Worm (Caenorhabditis elegans) whole organism, L1 larva: ENCODE data around the gene ZK1290.11.

ENCODE experiments used
- C34B4.2 ChIP-seq: sonication (generic microtip); optimal IDR thresholded peaks from 2 replicates; lab custom pipeline; 2017; ENCODE audit warnings: mild to moderate bottlenecking, missing genetic modification characterization, missing compliant biosample characterization
- F16B12.6 ChIP-seq: fragments of 150-350 bp; optimal IDR thresholded peaks from 2 replicates; lab custom pipeline; 2014; ENCODE audit warnings: missing biosample characterization, missing genetic modification characterization
- Y116A8C.19 ChIP-seq: sonication (generic microtip); optimal IDR thresholded peaks from 2 replicates; lab custom pipeline; 2016; ENCODE audit warnings: missing compliant biosample characterization, missing genetic modification characterization, borderline replicate concordance
- aha-1 ChIP-seq: fragments of 150-350 bp; optimal IDR thresholded peaks from 2 replicates; lab custom pipeline; 2014; ENCODE audit warnings: missing biosample characterization, missing genetic modification characterization
- ama-1 ChIP-seq: fragments of 150-350 bp; optimal IDR thresholded peaks from 2 replicates; lab custom pipeline; 2014
- blmp-1 ChIP-seq: fragments of 150-350 bp; optimal IDR thresholded peaks from 2 replicates; lab custom pipeline; 2014; ENCODE audit warnings: missing biosample characterization, missing genetic modification characterization
- ceh-63 ChIP-seq: fragments of 200-800 bp; sonication (Bioruptor generic); optimal IDR thresholded peaks from 2 replicates; lab custom pipeline; 2018; ENCODE audit warnings: mild to moderate bottlenecking, missing genetic modification characterization, missing compliant biosample characterization
- ceh-88 ChIP-seq: fragments of 200-800 bp; sonication (Bioruptor generic); IDR thresholded peaks from 2 replicates; pipeline ENCODE4 v1.3.6; 2022; ENCODE audit warnings: missing genetic modification characterization, missing compliant biosample characterization
- ces-1 ChIP-seq: fragments of 150-350 bp; optimal IDR thresholded peaks from 2 replicates; lab custom pipeline; 2014; ENCODE audit warnings: missing biosample characterization, missing genetic modification reagents, missing genetic modification characterization
- egl-27 ChIP-seq, 2 experiments: fragments of 150-350 bp in 1 of 2; sonication (generic microtip); optimal IDR thresholded peaks; 3 replicates each; lab custom pipeline; 2017 to 2018; ENCODE audit warnings: missing biosample characterization in 2 of 2, missing genetic modification characterization in 2 of 2, missing genetic modification reagents in 2 of 2
- elt-2 ChIP-seq: sonication (generic microtip); optimal IDR thresholded peaks from 2 replicates; lab custom pipeline; 2016; ENCODE audit warnings: missing genetic modification characterization, mild to moderate bottlenecking, inconsistent platforms, missing compliant biosample characterization, missing genetic modification reagents
- elt-3 ChIP-seq, 6 experiments: fragments of 150-350 bp in 1 of 6; sonication (generic microtip); optimal IDR thresholded peaks; 2 replicates each; lab custom pipeline; 2017 to 2018; ENCODE audit warnings: missing biosample characterization in 6 of 6, missing genetic modification characterization in 6 of 6, inconsistent platforms in 1 of 6
- fkh-10 ChIP-seq: sonication (generic microtip); optimal IDR thresholded peaks from 2 replicates; lab custom pipeline; 2017; ENCODE audit warnings: missing biosample characterization, missing genetic modification reagents, missing genetic modification characterization
- fkh-8 ChIP-seq: sonication (generic microtip); optimal IDR thresholded peaks from 2 replicates; lab custom pipeline; 2016; ENCODE audit warnings: mild to moderate bottlenecking, missing genetic modification characterization, missing compliant biosample characterization
- isw-1 ChIP-seq: fragments of 200-800 bp; sonication (Bioruptor generic); IDR thresholded peaks from 2 replicates; pipeline ENCODE4 v1.3.6; 2022; ENCODE audit warnings: missing genetic modification characterization, missing compliant biosample characterization
- lin-14 ChIP-seq: fragments of 200-800 bp; sonication (Bioruptor generic); optimal IDR thresholded peaks from 2 replicates; lab custom pipeline; 2018; ENCODE audit warnings: mild to moderate bottlenecking, missing genetic modification characterization, moderate library complexity, missing compliant biosample characterization
- lin-15B ChIP-seq: fragments of 150-350 bp; sonication (generic microtip); optimal IDR thresholded peaks from 3 replicates; lab custom pipeline; 2014; ENCODE audit warnings: missing biosample characterization, missing genetic modification characterization
- lin-35 ChIP-seq, 2 experiments: fragments of 150-350 bp; optimal IDR thresholded peaks; 2 replicates each; lab custom pipeline; 2014; ENCODE audit warnings: missing biosample characterization in 2 of 2, missing genetic modification characterization in 2 of 2, missing genetic modification reagents in 2 of 2
- mdl-1 ChIP-seq, 2 experiments: fragments of 150-350 bp; optimal IDR thresholded peaks; 2 replicates each; lab custom pipeline; 2014 to 2017; ENCODE audit warnings: missing biosample characterization in 2 of 2, missing genetic modification characterization in 2 of 2, inconsistent platforms in 1 of 2
- mef-2 ChIP-seq: fragments of 150-350 bp; optimal IDR thresholded peaks from 2 replicates; lab custom pipeline; 2014; ENCODE audit warnings: missing biosample characterization, missing genetic modification characterization
- mep-1 ChIP-seq: fragments of 150-350 bp; optimal IDR thresholded peaks from 2 replicates; lab custom pipeline; 2014; ENCODE audit warnings: missing biosample characterization, missing genetic modification characterization
- nhr-12 ChIP-seq: sonication (generic microtip); optimal IDR thresholded peaks from 2 replicates; lab custom pipeline; 2017; ENCODE audit warnings: missing biosample characterization, missing genetic modification characterization
- nhr-19 ChIP-seq: fragments of 200-800 bp; sonication (Bioruptor generic); conservative IDR thresholded peaks from 2 replicates; pipeline ENCODE4 v1.3.6; 2022; ENCODE audit warnings: missing genetic modification characterization, missing compliant biosample characterization
- nhr-20 ChIP-seq: sonication (generic microtip); optimal IDR thresholded peaks from 2 replicates; lab custom pipeline; 2016; ENCODE audit warnings: mild to moderate bottlenecking, missing genetic modification characterization, missing compliant biosample characterization
- nhr-71 ChIP-seq: sonication (generic microtip); optimal IDR thresholded peaks from 2 replicates; lab custom pipeline; 2016; ENCODE audit warnings: mild to moderate bottlenecking, missing genetic modification characterization, moderate library complexity, missing compliant biosample characterization
- nhr-85 ChIP-seq: sonication (generic microtip); peaks from one replicate; lab custom pipeline; 2016; ENCODE audit warnings: missing genetic modification characterization, inconsistent platforms, missing compliant biosample characterization
- nhr-90 ChIP-seq: sonication (generic microtip); optimal IDR thresholded peaks from 2 replicates; lab custom pipeline; 2016; ENCODE audit warnings: mild to moderate bottlenecking, missing genetic modification characterization, missing compliant biosample characterization; ENCODE audit not compliant: poor library complexity
- pqm-1 ChIP-seq: sonication (generic microtip); optimal IDR thresholded peaks from 3 replicates; lab custom pipeline; 2017; ENCODE audit warnings: missing biosample characterization, missing genetic modification characterization
- rnt-1 ChIP-seq: sonication (generic microtip); optimal IDR thresholded peaks from 2 replicates; lab custom pipeline; 2016; ENCODE audit warnings: mild to moderate bottlenecking, missing genetic modification characterization, moderate library complexity, missing compliant biosample characterization
- skn-1 ChIP-seq: fragments of 150-350 bp; optimal IDR thresholded peaks from 2 replicates; lab custom pipeline; 2014; ENCODE audit warnings: missing biosample characterization, missing genetic modification characterization
- snpc-4 ChIP-seq: fragments of 150-350 bp; optimal IDR thresholded peaks from 2 replicates; lab custom pipeline; 2014; ENCODE audit warnings: missing biosample characterization, missing genetic modification characterization
- snu-23 ChIP-seq: sonication (generic microtip); optimal IDR thresholded peaks from 2 replicates; lab custom pipeline; 2016; ENCODE audit warnings: missing genetic modification characterization, missing compliant biosample characterization
- sox-4 ChIP-seq: sonication (generic microtip); optimal IDR thresholded peaks from 2 replicates; lab custom pipeline; 2016; ENCODE audit warnings: missing genetic modification characterization, missing compliant biosample characterization
- tlp-1 ChIP-seq: fragments of 150-350 bp; optimal IDR thresholded peaks from 2 replicates; lab custom pipeline; 2014; ENCODE audit warnings: missing biosample characterization, missing genetic modification characterization
- unc-130 ChIP-seq: fragments of 150-350 bp; optimal IDR thresholded peaks from 2 replicates; lab custom pipeline; 2017; ENCODE audit warnings: missing biosample characterization, missing genetic modification characterization, inconsistent platforms
- unc-86 ChIP-seq: sonication (generic microtip); optimal IDR thresholded peaks from 2 replicates; lab custom pipeline; 2016; ENCODE audit warnings: missing genetic modification characterization, missing compliant biosample characterization
- vab-15 ChIP-seq: sonication (generic microtip); optimal IDR thresholded peaks from 2 replicates; lab custom pipeline; 2017; ENCODE audit warnings: missing genotype, mild to moderate bottlenecking, missing genetic modification characterization, missing compliant biosample characterization
- zag-1 ChIP-seq: fragments of 150-350 bp; optimal IDR thresholded peaks from 2 replicates; lab custom pipeline; 2014; ENCODE audit warnings: missing biosample characterization, missing genetic modification characterization
- zip-4 ChIP-seq: fragments of 200-800 bp; sonication (Bioruptor generic); optimal IDR thresholded peaks from 2 replicates; lab custom pipeline; 2018; ENCODE audit warnings: mild to moderate bottlenecking, missing genetic modification characterization, moderate library complexity, missing compliant biosample characterization

The ZK1290.11 gene

DNA sequence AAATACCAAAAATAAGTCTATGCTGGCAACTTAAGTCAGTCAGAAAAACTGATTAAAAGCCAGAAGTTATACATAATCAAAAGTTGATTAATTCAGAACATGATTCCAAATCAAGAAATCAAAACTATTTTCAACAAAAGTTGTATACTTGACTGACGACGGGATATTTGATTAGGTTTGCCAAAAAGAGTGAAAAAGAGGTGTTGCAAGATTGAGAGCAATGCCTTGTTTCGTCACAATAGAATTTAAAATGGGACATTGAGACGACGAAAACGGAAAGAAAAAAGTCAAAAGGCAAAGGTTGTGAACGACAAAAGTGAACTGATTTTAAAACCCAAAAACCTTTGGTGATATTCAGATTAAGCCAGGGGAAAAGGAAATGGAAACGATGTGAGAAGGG, 2.5 kb downstream of the ZK1290.11 start:
- TF ChIP-seq fkh-10 (GFP tag; lab: Kevin White, UChicago): peak; percentile 88
- TF ChIP-seq zag-1: no peak
- TF ChIP-seq lin-14: peak; percentile 43
- TF ChIP-seq egl-27 (tag; optimal IDR thresholded peaks at IDR 0.05; lab: Kevin White, UChicago): no peak

DNA sequence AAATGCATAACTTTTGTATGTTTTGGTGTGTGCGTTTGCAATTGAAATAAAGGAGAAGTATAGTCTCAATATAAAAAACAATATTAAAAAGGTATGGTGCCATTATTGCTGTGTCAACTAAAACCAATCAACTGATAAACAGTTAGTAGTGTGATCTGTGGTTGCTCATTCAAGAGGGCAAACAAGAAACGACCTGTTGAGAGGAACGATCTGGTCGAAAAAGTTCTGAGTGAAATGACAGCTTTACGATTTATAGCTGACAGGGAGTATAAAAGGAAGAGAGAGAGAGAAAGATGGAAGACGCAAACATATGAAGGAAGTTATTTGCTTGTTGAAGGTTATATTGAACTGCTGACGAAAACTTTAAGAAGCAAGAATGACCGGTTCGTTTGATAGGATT, 3.4 kb downstream of the ZK1290.11 start:
- TF ChIP-seq lin-14 (peak; percentile 10), lin-15B (tag; lab: Kevin White, UChicago) (no peak)

DNA sequence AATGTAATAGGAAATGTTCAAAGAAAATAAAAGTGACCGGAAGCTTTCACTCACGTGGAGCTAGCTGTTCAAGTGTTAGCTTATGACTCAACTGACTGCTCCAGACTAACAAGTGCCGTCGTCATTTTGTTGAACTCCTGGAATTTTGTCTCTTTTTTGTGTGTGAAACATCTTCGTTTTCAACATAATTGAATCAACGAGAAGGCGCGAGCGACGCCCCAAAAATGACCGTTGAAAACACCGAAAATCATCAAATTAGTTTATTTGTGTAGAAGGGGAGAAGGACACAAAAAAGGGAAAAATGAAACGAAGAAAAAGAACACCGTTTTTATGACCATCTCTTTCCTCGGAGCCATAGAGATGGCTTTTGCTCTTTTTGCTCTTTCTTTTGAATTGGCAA, 5.9 kb downstream of the ZK1290.11 start, which contains the start of gene ZK1290.14:
TSS of gene ZK1290.14 (minus strand) at position 139 of the 400 bp plus-strand sequence.
- TF ChIP-seq lin-14: peak; percentile 0
- TF ChIP-seq snu-23 (GFP tag; lab: Kevin White, UChicago): no peak
- no peak for TF ChIP-seq rnt-1
- no peak for TF ChIP-seq mep-1 (tag; lab: Kevin White, UChicago)

DNA sequence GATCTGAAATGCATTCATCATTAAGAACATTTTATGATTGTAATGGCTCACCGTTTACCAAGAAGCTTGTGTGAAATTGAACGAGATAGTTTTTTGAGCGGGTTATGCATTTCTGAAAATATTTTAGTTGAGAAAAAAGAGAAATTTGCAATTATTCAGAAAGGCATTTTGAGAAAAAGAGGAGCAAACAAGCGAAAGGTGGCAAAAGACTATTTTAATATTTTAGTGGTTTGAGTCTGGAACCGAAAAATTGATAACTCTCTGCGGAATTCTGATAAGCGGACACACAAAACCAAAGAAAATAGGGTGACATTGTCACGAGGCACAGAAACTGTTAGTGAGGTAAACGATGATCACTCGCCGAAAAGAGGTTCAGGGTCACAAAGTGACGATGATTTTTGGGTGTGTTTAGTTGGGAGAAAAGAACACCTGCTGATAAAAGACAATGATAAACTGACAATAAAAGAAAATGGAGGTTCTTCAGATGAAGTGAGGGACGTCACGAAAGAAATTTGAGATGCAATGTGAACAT, 6.6 kb downstream of the ZK1290.11 start:
- TF ChIP-seq mef-2 (tag; lab: Kevin White, UChicago) (no peak), snu-23 (GFP tag; lab: Kevin White, UChicago) (peak; percentile 33), snpc-4 (tag; lab: Kevin White, UChicago) (no peak), lin-14 (peak; percentile 70), ceh-88 (GFP tag; lab: Robert Waterston, UW) (no peak), aha-1 (tag; lab: Kevin White, UChicago) (no peak), nhr-19 (peak; percentile 27; the same call in 1 of the 2 replicates), zag-1 (no peak), F16B12.6 (tag; lab: Kevin White, UChicago) (no peak), vab-15 (tag; lab: Kevin White, UChicago) (no peak), C34B4.2 (tag; lab: Kevin White, UChicago) (no peak), nhr-71 (tag; lab: Kevin White, UChicago) (peak; percentile 45), sox-4 (tag; lab: Kevin White, UChicago) (no peak), zip-4 (no peak), nhr-12 (no peak), Y116A8C.19 (no peak), unc-86 (tag; lab: Kevin White, UChicago) (no peak), nhr-85 (tag; lab: Kevin White, UChicago) (peak; percentile 53), ceh-63 (GFP tag; lab: Kevin White, UChicago) (no peak), rnt-1 (no peak), blmp-1 (tag; lab: Kevin White, UChicago) (peak; percentile 36), nhr-90 (peak; percentile 37), lin-35 (GFP tag; optimal IDR thresholded peaks at IDR 0.05; lab: Kevin White, UChicago) (peak in 1 of 2 experiments; percentile 64), fkh-8 (tag; lab: Kevin White, UChicago) (no peak), isw-1 (no peak), ces-1 (GFP tag; lab: Kevin White, UChicago) (no peak), pqm-1 (tag; lab: Kevin White, UChicago) (peak; percentile 32), elt-2 (tag; lab: Kevin White, UChicago) (peak; percentile 94), elt-3 (tag; optimal IDR thresholded peaks at IDR 0.05; lab: Kevin White, UChicago) (peak in 1 of 6 experiments; percentile 32), unc-130 (tag; lab: Kevin White, UChicago) (no peak), mep-1 (tag; lab: Kevin White, UChicago) (peak; percentile 0), tlp-1 (tag; lab: Kevin White, UChicago) (no peak), skn-1 (peak; percentile 2), nhr-20 (peak; percentile 58), mdl-1 (tag; optimal IDR thresholded peaks at IDR 0.05; lab: Kevin White, UChicago) (peak in 1 of 2 experiments; percentile 39), ama-1 (no peak)
